Fruit fly (Drosophila melanogaster): Measurements from ENCODE around the gene Ggt-1.

DNA sequence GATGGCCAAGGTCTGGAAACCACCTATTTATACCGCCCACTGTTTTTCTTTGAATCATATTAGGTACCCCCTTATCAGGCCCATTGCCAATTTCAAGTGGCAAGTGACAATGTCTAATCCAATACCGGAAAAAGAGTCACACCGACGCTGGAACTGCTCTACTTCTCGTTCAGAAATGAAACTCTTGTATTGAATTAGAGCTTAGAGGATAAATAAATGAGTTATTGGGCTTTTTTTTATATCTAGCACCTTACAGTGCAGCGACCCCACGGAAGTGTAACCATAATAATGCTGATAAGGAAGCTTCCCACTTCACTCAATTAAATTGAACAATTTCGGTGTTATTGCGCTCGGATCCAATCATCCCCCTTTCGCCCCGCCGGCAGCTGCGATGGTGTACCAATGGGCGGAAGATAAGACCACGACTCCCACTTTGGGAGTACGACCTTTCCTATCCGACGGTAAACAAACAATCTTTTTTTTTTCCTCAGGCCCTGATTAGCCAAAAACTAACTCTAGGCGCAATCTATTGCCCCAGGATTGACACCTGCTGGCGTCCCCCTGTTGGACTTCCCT, 18.1 kb downstream of the Ggt-1 start, which contains the start of gene CG15043:
- TF ChIP-seq bowl (GFP tag; IDR thresholded peaks at IDR 0.05) (no peak), YL-1 (GFP tag; optimal IDR thresholded peaks at IDR 0.05) (no peak)

All from whole organism, embryonic.